Worm (Caenorhabditis elegans) whole organism, L4/young adult: ENCODE data around the gene T03G11.10.

Source experiments
- W03F9.2 ChIP-seq: fragments of 150-350 bp; optimal IDR thresholded peaks from 2 replicates; lab custom pipeline; 2014; ENCODE audit warnings: missing biosample characterization, missing genetic modification characterization
- dao-5 ChIP-seq: sonication (generic microtip); optimal IDR thresholded peaks from 2 replicates; lab custom pipeline; 2016; ENCODE audit warnings: missing genotype, missing genetic modification characterization, moderate library complexity, missing compliant biosample characterization
- him-1 ChIP-seq: sonication (generic microtip); optimal IDR thresholded peaks from 2 replicates; lab custom pipeline; 2016; ENCODE audit warnings: missing genotype, missing genetic modification reagents, missing genetic modification characterization, missing compliant biosample characterization

T03G11.10 gene

ce11 chrX:5164054-5164453 lies 6.9 kb downstream of the T03G11.10 start:
- TF ChIP-seq W03F9.2, result no peak
- TF ChIP-seq him-1 (tag; lab: Kevin White, UChicago), result no peak
- no peak for TF ChIP-seq dao-5

ce11 chrX:5162755-5163154 lies 8.2 kb downstream of the T03G11.10 start, which contains the start of gene EGAP5.1:
TSS of gene EGAP5.1 (plus strand) at chrX:5163055.
- TF ChIP-seq W03F9.2, result no peak
- no peak for TF ChIP-seq him-1 (tag; lab: Kevin White, UChicago)
- TF ChIP-seq dao-5, result no peak

ce11 chrX:5159645-5160044 lies 11.3 kb downstream of the T03G11.10 start, which contains the start of gene C31H2.4:
TSS of gene C31H2.4 (minus strand) at chrX:5159663.
- TF ChIP-seq dao-5 (no peak), him-1 (tag; lab: Kevin White, UChicago) (no peak), W03F9.2 (no peak)

- no peak for TF ChIP-seq dao-5
- TF ChIP-seq W03F9.2, result no peak
- TF ChIP-seq him-1 (tag; lab: Kevin White, UChicago), result no peak
These were observed 16.7 kb downstream of the T03G11.10 start, which contains the start of gene C31H2.3 for ce11 chrX:5154278-5154677. TSS of gene C31H2.3 (minus strand) at chrX:5154378.

- no peak for TF ChIP-seq dao-5
- no peak for TF ChIP-seq W03F9.2
- no peak for TF ChIP-seq him-1 (tag; lab: Kevin White, UChicago)
These were observed 18.1 kb downstream of the T03G11.10 start for ce11 chrX:5152931-5153330.

ce11 chrX:5151866-5152265 lies 19.1 kb downstream of the T03G11.10 start:
- TF ChIP-seq W03F9.2, result no peak
- TF ChIP-seq him-1 (tag; lab: Kevin White, UChicago), result no peak
- TF ChIP-seq dao-5, result no peak

ce11 chrX:5151403-5151802 lies 19.6 kb downstream of the T03G11.10 start:
- TF ChIP-seq W03F9.2 (no peak), him-1 (tag; lab: Kevin White, UChicago) (no peak), dao-5 (no peak)

- no peak for TF ChIP-seq W03F9.2
- no peak for TF ChIP-seq him-1 (tag; lab: Kevin White, UChicago)
- TF ChIP-seq dao-5, result no peak
These were observed 20.6 kb downstream of the T03G11.10 start, which contains the start of gene dpy-8 for ce11 chrX:5150389-5150788. TSS of gene dpy-8 (minus strand) at chrX:5150476.

ce11 chrX:5147918-5148317 lies 23.1 kb downstream of the T03G11.10 start, which contains the start of gene C31H2.14:
TSS of gene C31H2.14 (plus strand) at chrX:5148218.
- TF ChIP-seq dao-5 (no peak), him-1 (tag; lab: Kevin White, UChicago) (no peak)

ce11 chrX:5142403-5142802 lies 28.6 kb downstream of the T03G11.10 start:
- TF ChIP-seq him-1 (tag; lab: Kevin White, UChicago), result no peak
- no peak for TF ChIP-seq dao-5
- no peak for TF ChIP-seq W03F9.2

ce11 chrX:5140177-5140576 lies 30.8 kb downstream of the T03G11.10 start:
- TF ChIP-seq him-1 (tag; lab: Kevin White, UChicago) (peak; percentile 45), dao-5 (no peak)

- TF ChIP-seq W03F9.2, result no peak
- TF ChIP-seq him-1 (tag; lab: Kevin White, UChicago), result no peak
- TF ChIP-seq dao-5, result no peak
These were observed 33.1 kb downstream of the T03G11.10 start for ce11 chrX:5137716-5138470.

ce11 chrX:5135548-5135947 lies 35.4 kb downstream of the T03G11.10 start:
- TF ChIP-seq him-1 (tag; lab: Kevin White, UChicago) (no peak), W03F9.2 (no peak), dao-5 (no peak)

- TF ChIP-seq dao-5 (no peak), W03F9.2 (no peak), him-1 (tag; lab: Kevin White, UChicago) (no peak)
These were observed 37.0 kb downstream of the T03G11.10 start, which contains the start of gene tbc-7 for ce11 chrX:5133980-5134379. TSS of gene tbc-7 (plus strand) at chrX:5134280.

ce11 chrX:5131760-5132159 lies 39.2 kb downstream of the T03G11.10 start:
- no peak for TF ChIP-seq him-1 (tag; lab: Kevin White, UChicago)
- no peak for TF ChIP-seq dao-5
- no peak for TF ChIP-seq W03F9.2
